Worm (Caenorhabditis elegans): Measurements from ENCODE around the gene ckb-4.

ce11 chrV:2105976-2106375 is 3.3 kb downstream of the ckb-4 start, which contains the start of gene F22F7.4:
- TF ChIP-seq nhr-12 (tag; optimal IDR thresholded peaks at IDR 0.05) (no peak), skn-1 (tag; optimal IDR thresholded peaks at IDR 0.05) (no peak), elt-1 (tag; optimal IDR thresholded peaks at IDR 0.05) (no peak), mdl-1 (tag; optimal IDR thresholded peaks at IDR 0.05) (no peak), snpc-4 (tag; optimal IDR thresholded peaks at IDR 0.05) (no peak), nhr-237 (tag; optimal IDR thresholded peaks at IDR 0.05) (no peak)
